Fruit fly (Drosophila melanogaster) whole organism, prepupa: ENCODE measurements around the gene Pdf.
A peak's percentile ranks its signal among the peaks of the same experiment; 100 is the strongest.

Source experiments
- Blimp-1 ChIP-seq: fragments of 200-800 bp; sonication (Bioruptor generic); optimal IDR thresholded peaks from 3 replicates; lab custom pipeline; 2017; ENCODE audit warnings: missing biosample characterization, missing genetic modification characterization, mild to moderate bottlenecking, moderate library complexity, missing genetic modification reagents
- CG10669 ChIP-seq: fragments of 200-800 bp; sonication (Bioruptor generic); optimal IDR thresholded peaks from 3 replicates; lab custom pipeline; 2018; ENCODE audit warnings: missing biosample characterization, mild to moderate bottlenecking, missing genetic modification characterization, moderate library complexity
- CG11294 ChIP-seq: fragments of 200-800 bp; sonication (Bioruptor generic); IDR thresholded peaks from 2 replicates; pipeline ENCODE4 v1.3.6; 2022; ENCODE audit warnings: missing biosample characterization, missing genetic modification characterization
- CG11762 ChIP-seq: fragments of 200-800 bp; sonication (Bioruptor generic); optimal IDR thresholded peaks from 3 replicates; lab custom pipeline; 2016; ENCODE audit warnings: missing biosample characterization, missing genetic modification characterization; ENCODE audit not compliant: insufficient read depth
- CG15336 ChIP-seq: fragments of 200-800 bp; sonication (Bioruptor generic); IDR thresholded peaks from 2 replicates; pipeline ENCODE4 v1.3.6; 2022; ENCODE audit warnings: missing biosample characterization, missing genetic modification characterization
- CG1621 ChIP-seq: fragments of 200-800 bp; sonication (Bioruptor generic); optimal IDR thresholded peaks from 3 replicates; lab custom pipeline; 2018; ENCODE audit warnings: missing biosample characterization, mild to moderate bottlenecking, missing genetic modification characterization
- CG16779 ChIP-seq: fragments of 200-800 bp; sonication (Bioruptor generic); optimal IDR thresholded peaks from 3 replicates; lab custom pipeline; 2017; ENCODE audit warnings: missing biosample characterization, mild to moderate bottlenecking, missing genetic modification characterization
- CG3032 ChIP-seq: fragments of 200-800 bp; optimal IDR thresholded peaks from 2 replicates; lab custom pipeline; 2019; ENCODE audit warnings: missing biosample characterization, mild to moderate bottlenecking, missing genetic modification characterization, moderate library complexity
- CG31627 ChIP-seq: fragments of 200-800 bp; sonication (Bioruptor generic); optimal IDR thresholded peaks from 3 replicates; lab custom pipeline; 2016; ENCODE audit warnings: missing biosample characterization, missing genetic modification characterization
- CG32006 ChIP-seq: fragments of 200-800 bp; sonication (Bioruptor generic); optimal IDR thresholded peaks from 3 replicates; lab custom pipeline; 2017; ENCODE audit warnings: missing biosample characterization, mild to moderate bottlenecking, missing genetic modification characterization
- CG34406 ChIP-seq: fragments of 200-800 bp; sonication (Bioruptor generic); optimal IDR thresholded peaks from 3 replicates; lab custom pipeline; 2016; ENCODE audit warnings: missing biosample characterization, missing genetic modification characterization
- CG3919 ChIP-seq: fragments of 200-800 bp; sonication (Bioruptor generic); optimal IDR thresholded peaks from 3 replicates; lab custom pipeline; 2016; ENCODE audit warnings: missing biosample characterization, missing genetic modification characterization
- CG4318 ChIP-seq: fragments of 200-800 bp; sonication (Bioruptor generic); optimal IDR thresholded peaks from 3 replicates; lab custom pipeline; 2017; ENCODE audit warnings: missing biosample characterization, mild to moderate bottlenecking, missing genetic modification characterization
- CG6163 ChIP-seq: fragments of 200-800 bp; sonication (Bioruptor generic); IDR thresholded peaks from 3 replicates; pipeline ENCODE4 v1.3.6; 2022; ENCODE audit warnings: missing biosample characterization, missing genetic modification characterization
- CG6276 ChIP-seq: fragments of 200-800 bp; sonication (Bioruptor generic); optimal IDR thresholded peaks from 2 replicates; lab custom pipeline; 2017; ENCODE audit warnings: missing biosample characterization, mild to moderate bottlenecking, missing genetic modification characterization
- CG6792 ChIP-seq: fragments of 200-800 bp; sonication (Bioruptor generic); optimal IDR thresholded peaks from 3 replicates; lab custom pipeline; 2016; ENCODE audit warnings: missing biosample characterization, missing genetic modification characterization
- CG6854 ChIP-seq: fragments of 200-800 bp; sonication (Bioruptor generic); optimal IDR thresholded peaks from 2 replicates; lab custom pipeline; 2017; ENCODE audit warnings: missing biosample characterization, mild to moderate bottlenecking, missing genetic modification characterization
- CG8119 ChIP-seq: fragments of 200-800 bp; sonication (Bioruptor generic); IDR thresholded peaks from 3 replicates; pipeline ENCODE4 v1.3.6; 2022; ENCODE audit warnings: missing biosample characterization, missing genetic modification characterization
- CG8319 ChIP-seq: fragments of 200-800 bp; sonication (Bioruptor generic); optimal IDR thresholded peaks from 3 replicates; lab custom pipeline; 2016; ENCODE audit warnings: missing biosample characterization, missing genetic modification characterization
- CG9139 ChIP-seq: fragments of 200-800 bp; sonication (Bioruptor generic); optimal IDR thresholded peaks from 3 replicates; lab custom pipeline; 2017; ENCODE audit warnings: missing biosample characterization, mild to moderate bottlenecking, missing genetic modification characterization
- Eip75B ChIP-seq: fragments of 200-800 bp; sonication (Bioruptor generic); optimal IDR thresholded peaks from 3 replicates; lab custom pipeline; 2016; ENCODE audit warnings: missing biosample characterization, missing genetic modification characterization
- Eip78C ChIP-seq: fragments of 200-800 bp; sonication (Bioruptor generic); peaks from one replicate; lab custom pipeline; 2016; ENCODE audit warnings: missing biosample characterization, missing genetic modification characterization
- Eip93F ChIP-seq: fragments of 200-800 bp; sonication (Bioruptor generic); optimal IDR thresholded peaks from 2 replicates; lab custom pipeline; 2016; ENCODE audit warnings: missing biosample characterization, mild to moderate bottlenecking, missing genetic modification characterization
- Ets21C ChIP-seq: fragments of 200-800 bp; sonication (Bioruptor generic); optimal IDR thresholded peaks from 3 replicates; lab custom pipeline; 2016; ENCODE audit warnings: missing biosample characterization, missing genetic modification characterization
- Ets96B ChIP-seq: fragments of 200-800 bp; optimal IDR thresholded peaks from 2 replicates; lab custom pipeline; 2019; ENCODE audit warnings: missing biosample characterization, mild to moderate bottlenecking, missing genetic modification characterization, moderate library complexity
- Gug ChIP-seq: fragments of 200-800 bp; sonication (Bioruptor generic); IDR thresholded peaks from 2 replicates; pipeline ENCODE4 v1.3.6; 2022; ENCODE audit warnings: missing biosample characterization, missing genetic modification characterization
- Hr38 ChIP-seq: sonication (Bioruptor generic); optimal IDR thresholded peaks from 2 replicates; lab custom pipeline; 2016; ENCODE audit warnings: missing biosample characterization, missing genetic modification characterization
- Hr39 ChIP-seq: fragments of 200-800 bp; sonication (Bioruptor generic); optimal IDR thresholded peaks from 2 replicates; lab custom pipeline; 2016; ENCODE audit warnings: missing biosample characterization, missing genetic modification characterization
- Hr4 ChIP-seq: fragments of 200-800 bp; sonication (Bioruptor generic); optimal IDR thresholded peaks from 3 replicates; lab custom pipeline; 2016; ENCODE audit warnings: missing biosample characterization, missing genetic modification characterization
- Lpt ChIP-seq: fragments of 200-800 bp; sonication (Bioruptor generic); optimal IDR thresholded peaks from 3 replicates; lab custom pipeline; 2016; ENCODE audit warnings: missing biosample characterization, missing genetic modification characterization
- Met ChIP-seq: fragments of 200-800 bp; sonication (Bioruptor generic); optimal IDR thresholded peaks from 3 replicates; lab custom pipeline; 2016; ENCODE audit warnings: missing biosample characterization, missing genetic modification characterization
- OdsH ChIP-seq: fragments of 200-800 bp; sonication (Bioruptor generic); optimal IDR thresholded peaks from 3 replicates; lab custom pipeline; 2016; ENCODE audit warnings: missing biosample characterization, missing genetic modification characterization
- Smox ChIP-seq: fragments of 200-800 bp; sonication (Bioruptor generic); optimal IDR thresholded peaks from 3 replicates; lab custom pipeline; 2016; ENCODE audit warnings: missing biosample characterization, missing genetic modification characterization
- Sox14 ChIP-seq: fragments of 200-800 bp; sonication (Bioruptor generic); optimal IDR thresholded peaks from 3 replicates; lab custom pipeline; 2016; ENCODE audit warnings: missing biosample characterization, missing genetic modification characterization
- Sox15 ChIP-seq: fragments of 200-800 bp; sonication (Bioruptor generic); optimal IDR thresholded peaks from 3 replicates; lab custom pipeline; 2016; ENCODE audit warnings: missing biosample characterization, missing genetic modification characterization
- achi ChIP-seq: fragments of 200-800 bp; sonication (Bioruptor generic); optimal IDR thresholded peaks from 3 replicates; lab custom pipeline; 2016; ENCODE audit warnings: missing biosample characterization, missing genetic modification characterization
- acj6 ChIP-seq: fragments of 200-800 bp; sonication (Bioruptor generic); optimal IDR thresholded peaks from 3 replicates; lab custom pipeline; 2016; ENCODE audit warnings: missing biosample characterization, missing genetic modification characterization
- cyc ChIP-seq: fragments of 200-800 bp; sonication (Bioruptor generic); optimal IDR thresholded peaks from 3 replicates; lab custom pipeline; 2016; ENCODE audit warnings: missing biosample characterization, missing genetic modification characterization
- dac ChIP-seq: fragments of 200-800 bp; sonication (Bioruptor generic); optimal IDR thresholded peaks from 2 replicates; lab custom pipeline; 2017; ENCODE audit warnings: missing biosample characterization, mild to moderate bottlenecking, missing genetic modification characterization
- dsx ChIP-seq: fragments of 200-800 bp; optimal IDR thresholded peaks from 3 replicates; lab custom pipeline; 2019; ENCODE audit warnings: missing biosample characterization, mild to moderate bottlenecking, missing genetic modification characterization, moderate library complexity; ENCODE audit not compliant: poor library complexity, severe bottlenecking
- eg ChIP-seq: fragments of 200-800 bp; sonication (Bioruptor generic); IDR thresholded peaks from 3 replicates; pipeline ENCODE4 v1.3.6; 2022; ENCODE audit warnings: missing biosample characterization, missing genetic modification characterization
- fd85E ChIP-seq: fragments of 200-800 bp; sonication (Bioruptor generic); optimal IDR thresholded peaks from 3 replicates; lab custom pipeline; 2016; ENCODE audit warnings: missing biosample characterization, missing genetic modification characterization
- fkh ChIP-seq: fragments of 200-800 bp; sonication (Bioruptor generic); optimal IDR thresholded peaks from 3 replicates; lab custom pipeline; 2017; ENCODE audit warnings: missing biosample characterization, mild to moderate bottlenecking, missing genetic modification characterization, moderate library complexity
- lz ChIP-seq: fragments of 200-800 bp; sonication (Bioruptor generic); optimal IDR thresholded peaks from 3 replicates; lab custom pipeline; 2016; ENCODE audit warnings: missing biosample characterization, missing genetic modification characterization
- pdm3 ChIP-seq: fragments of 200-800 bp; sonication (Bioruptor generic); optimal IDR thresholded peaks from 3 replicates; lab custom pipeline; 2016; ENCODE audit warnings: missing biosample characterization, missing genetic modification characterization
- salr ChIP-seq, 2 experiments: fragments of 200-800 bp; sonication (Bioruptor generic); optimal IDR thresholded peaks; 3 replicates each; lab custom pipeline; 2016 to 2018; ENCODE audit warnings: missing biosample characterization in 2 of 2, missing genetic modification characterization in 2 of 2, mild to moderate bottlenecking in 1 of 2
- spab ChIP-seq: fragments of 200-800 bp; sonication (Bioruptor generic); optimal IDR thresholded peaks from 2 replicates; lab custom pipeline; 2017; ENCODE audit warnings: missing biosample characterization, mild to moderate bottlenecking, missing genetic modification characterization, missing genetic modification reagents
- ss ChIP-seq, 2 experiments: fragments of 200-800 bp; sonication (Bioruptor generic); optimal IDR thresholded peaks; 2 replicates in 1 of 2; 3 replicates in 1 of 2; lab custom pipeline; 2017 to 2018; ENCODE audit warnings: mild to moderate bottlenecking in 2 of 2, missing biosample characterization in 2 of 2, missing genetic modification characterization in 2 of 2, moderate library complexity in 1 of 2
- topi ChIP-seq: fragments of 200-800 bp; sonication (Bioruptor generic); optimal IDR thresholded peaks from 3 replicates; lab custom pipeline; 2016; ENCODE audit warnings: missing biosample characterization, missing genetic modification characterization
- vri ChIP-seq: fragments of 200-800 bp; sonication (Bioruptor generic); optimal IDR thresholded peaks from 3 replicates; lab custom pipeline; 2016; ENCODE audit warnings: missing biosample characterization, mild to moderate bottlenecking, missing genetic modification characterization

The Pdf gene

DNA sequence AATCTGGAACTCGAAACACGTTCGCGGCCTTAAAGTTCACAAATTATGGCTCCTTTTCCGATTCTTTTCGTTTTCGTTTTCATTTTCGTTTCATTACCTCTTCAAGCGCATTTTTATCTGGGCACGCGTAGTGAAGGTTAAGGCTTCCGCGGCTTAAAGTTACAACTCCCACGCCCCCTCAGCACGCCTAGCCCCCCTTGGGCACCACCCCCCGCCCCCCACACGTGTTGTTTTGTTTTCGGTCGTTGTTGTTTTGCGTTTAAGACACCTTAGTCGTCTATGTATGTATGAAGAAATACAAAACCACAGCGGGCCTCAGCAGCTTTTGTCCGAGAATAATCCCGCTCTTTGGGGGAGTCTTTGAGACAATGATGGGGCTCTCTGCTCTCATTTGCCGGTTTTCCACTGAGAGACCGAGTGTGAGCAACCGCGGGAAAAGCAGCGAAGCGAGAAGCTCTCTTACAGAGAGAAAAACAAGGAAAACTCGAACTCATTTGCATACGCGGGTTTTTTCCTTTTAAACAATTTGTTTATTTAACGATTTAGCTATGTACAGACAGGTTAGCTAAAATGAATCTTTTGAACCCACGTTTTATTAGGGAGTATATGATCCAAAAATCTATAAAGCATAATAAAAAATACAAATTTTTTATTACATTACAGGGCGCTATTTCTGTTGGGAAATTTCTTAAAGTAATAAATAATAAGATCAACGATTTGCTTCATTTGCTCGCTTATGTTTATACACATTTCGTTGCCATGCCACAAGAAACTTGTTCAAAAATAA, 6.4 kb upstream of the Pdf start:
- TF ChIP-seq cyc (no peak), Hr39 (GFP tag; lab: Kevin White, UChicago) (no peak), Sox14 (peak; percentile 16), CG15336 (peak; percentile 53), CG6854 (no peak), eg (GFP tag; lab: Robert Waterston, UW) (peak; percentile 81), CG8319 (GFP tag; lab: Kevin White, UChicago) (no peak), fd85E (no peak), CG6276 (GFP tag; lab: Kevin White, UChicago) (peak; percentile 55), ss (GFP tag; optimal IDR thresholded peaks at IDR 0.05; lab: Kevin White, UChicago) (peak in 1 of 2 experiments; percentile 24), CG6163 (no peak; the same call in 2 of the 3 replicates), Sox15 (GFP tag; lab: Kevin White, UChicago) (no peak), Ets21C (GFP tag; lab: Kevin White, UChicago) (no peak), CG9139 (GFP tag; lab: Kevin White, UChicago) (no peak), achi (GFP tag; lab: Kevin White, UChicago) (peak; percentile 67), Blimp-1 (no peak), Eip78C (GFP tag; lab: Kevin White, UChicago) (peak; percentile 77), CG11762 (peak; percentile 29), CG6792 (GFP tag; lab: Kevin White, UChicago) (no peak), OdsH (GFP tag; lab: Kevin White, UChicago) (peak; percentile 54), topi (GFP tag; lab: Kevin White, UChicago) (peak; percentile 7), CG3919 (GFP tag; lab: Kevin White, UChicago) (peak; percentile 60), CG8119 (GFP tag; lab: Robert Waterston, UW) (peak; percentile 36; the same call in 1 of the 3 replicates), CG3032 (tag; lab: Kevin White, UChicago) (peak; percentile 25), CG10669 (GFP tag; lab: Kevin White, UChicago) (peak; percentile 34), salr (GFP tag; optimal IDR thresholded peaks at IDR 0.05; lab: Kevin White, UChicago) (peak in 1 of 2 experiments; percentile 63), spab (GFP tag; lab: Kevin White, UChicago) (no peak), Smox (no peak), CG11294 (GFP tag; lab: Robert Waterston, UW) (no peak), fkh (GFP tag; lab: Kevin White, UChicago) (no peak), Hr4 (peak; percentile 71), dsx (GFP tag; lab: Kevin White, UChicago) (no peak), lz (GFP tag; lab: Kevin White, UChicago) (no peak), CG34406 (no peak), CG16779 (peak; percentile 3), vri (GFP tag; lab: Kevin White, UChicago) (no peak), CG4318 (GFP tag; lab: Kevin White, UChicago) (peak; percentile 30), Met (no peak), Gug (0 out of 2 replicates have a peak, but pooled peaks have one; percentile 9), Eip75B (GFP tag; lab: Kevin White, UChicago) (peak; percentile 50), Ets96B (peak; percentile 8), CG1621 (tag; lab: Kevin White, UChicago) (no peak), dac (GFP tag; lab: Kevin White, UChicago) (no peak), CG32006 (GFP tag; lab: Kevin White, UChicago) (peak; percentile 73), Lpt (GFP tag; lab: Kevin White, UChicago) (no peak), CG31627 (GFP tag; lab: Kevin White, UChicago) (no peak), pdm3 (peak; percentile 29), acj6 (GFP tag; lab: Kevin White, UChicago) (peak; percentile 10), Eip93F (GFP tag; lab: Kevin White, UChicago) (no peak), Hr38 (no peak)
